Fruit fly (Drosophila melanogaster) whole organism, embryonic: ENCODE measurements around the gene CG15882.

Experiments used
- CG10321 ChIP-seq: fragments of 200-800 bp; sonication (Bioruptor generic); IDR thresholded peaks from 2 replicates; pipeline ENCODE4 v1.3.6; 2022; ENCODE audit warnings: missing biosample characterization, missing genetic modification characterization
- CG10366 ChIP-seq: fragments of 200-800 bp; sonication (Bioruptor generic); IDR thresholded peaks from 2 replicates; pipeline ENCODE4 v1.3.6; 2022; ENCODE audit warnings: missing biosample characterization, missing genetic modification characterization
- CG11456 ChIP-seq: fragments of 200-800 bp; sonication (Bioruptor generic); IDR thresholded peaks from 3 replicates; pipeline ENCODE4 v1.3.6; 2022; ENCODE audit warnings: missing biosample characterization, missing genetic modification characterization
- CG13775 ChIP-seq: fragments of 200-800 bp; sonication (Bioruptor generic); optimal IDR thresholded peaks from 3 replicates; lab custom pipeline; 2017; ENCODE audit warnings: missing biosample characterization, mild to moderate bottlenecking, missing genetic modification characterization
- CG13894 ChIP-seq: fragments of 200-800 bp; sonication (Bioruptor generic); optimal IDR thresholded peaks from 3 replicates; lab custom pipeline; 2018; ENCODE audit warnings: missing biosample characterization, mild to moderate bottlenecking, missing genetic modification characterization, moderate library complexity
- CG14710 ChIP-seq: fragments of 200-800 bp; sonication (Bioruptor generic); optimal IDR thresholded peaks from 3 replicates; lab custom pipeline; 2019; ENCODE audit warnings: missing biosample characterization, mild to moderate bottlenecking, missing genetic modification characterization, moderate library complexity
- CG1647 ChIP-seq: fragments of 200-800 bp; sonication (Bioruptor generic); optimal IDR thresholded peaks from 3 replicates; lab custom pipeline; 2016; ENCODE audit warnings: missing biosample characterization, missing genetic modification characterization
- CG16813 ChIP-seq: fragments of 200-800 bp; sonication (Bioruptor generic); IDR thresholded peaks from 3 replicates; pipeline ENCODE4 v1.3.6; 2022; ENCODE audit warnings: missing biosample characterization, missing genetic modification characterization; ENCODE audit not compliant: partially characterized antibody
- CG16863 ChIP-seq: fragments of 200-800 bp; sonication (Bioruptor generic); optimal IDR thresholded peaks from 3 replicates; lab custom pipeline; 2016; ENCODE audit warnings: missing biosample characterization, missing genetic modification characterization
- CG18262 ChIP-seq: fragments of 200-800 bp; optimal IDR thresholded peaks from 3 replicates; lab custom pipeline; 2019; ENCODE audit warnings: missing biosample characterization, mild to moderate bottlenecking, missing genetic modification characterization, moderate library complexity
- CG1832 ChIP-seq: fragments of 200-800 bp; sonication (Bioruptor generic); optimal IDR thresholded peaks from 2 replicates; lab custom pipeline; 2017; ENCODE audit warnings: missing biosample characterization, mild to moderate bottlenecking, missing genetic modification characterization, inconsistent platforms
- CG18619 ChIP-seq: fragments of 200-800 bp; sonication (Bioruptor generic); optimal IDR thresholded peaks from 3 replicates; lab custom pipeline; 2017; ENCODE audit warnings: missing biosample characterization, mild to moderate bottlenecking, missing genetic modification characterization
- CG2712 ChIP-seq: fragments of 200-800 bp; optimal IDR thresholded peaks from 3 replicates; lab custom pipeline; 2019; ENCODE audit warnings: missing biosample characterization, mild to moderate bottlenecking, missing genetic modification characterization, moderate library complexity
- CG31441 ChIP-seq: fragments of 200-800 bp; sonication (Bioruptor generic); IDR thresholded peaks from 2 replicates; pipeline ENCODE4 v1.3.6; 2022; ENCODE audit warnings: missing biosample characterization, missing genetic modification characterization
- CG33557 ChIP-seq: fragments of 200-800 bp; sonication (Bioruptor generic); optimal IDR thresholded peaks from 2 replicates; lab custom pipeline; 2019; ENCODE audit warnings: missing biosample characterization, mild to moderate bottlenecking, missing genetic modification characterization, moderate library complexity
- CG5953 ChIP-seq: fragments of 200-800 bp; sonication (Bioruptor generic); IDR thresholded peaks from 2 replicates; pipeline ENCODE4 v1.3.6; 2022; ENCODE audit warnings: missing biosample characterization, missing genetic modification characterization
- CG7556 ChIP-seq: fragments of 200-800 bp; sonication (Bioruptor generic); optimal IDR thresholded peaks from 2 replicates; lab custom pipeline; 2017; ENCODE audit warnings: missing biosample characterization, mild to moderate bottlenecking, missing genetic modification characterization
- CG7745 ChIP-seq: fragments of 200-800 bp; sonication (Bioruptor generic); optimal IDR thresholded peaks from 2 replicates; lab custom pipeline; 2018; ENCODE audit warnings: missing biosample characterization, mild to moderate bottlenecking, missing genetic modification characterization, moderate library complexity
- CG7963 ChIP-seq: fragments of 200-800 bp; sonication (Bioruptor generic); IDR thresholded peaks from 3 replicates; pipeline ENCODE4 v1.3.6; 2022; ENCODE audit warnings: missing biosample characterization, missing genetic modification characterization; ENCODE audit not compliant: partially characterized antibody
- CG7987 ChIP-seq: fragments of 200-800 bp; sonication (Bioruptor generic); optimal IDR thresholded peaks from 2 replicates; lab custom pipeline; 2018; ENCODE audit warnings: missing biosample characterization, mild to moderate bottlenecking, missing genetic modification characterization, moderate library complexity
- CG8924 ChIP-seq: fragments of 200-800 bp; optimal IDR thresholded peaks from 3 replicates; lab custom pipeline; 2019; ENCODE audit warnings: missing biosample characterization, mild to moderate bottlenecking, missing genetic modification characterization, moderate library complexity
- CG9797 ChIP-seq: fragments of 200-800 bp; sonication (Bioruptor generic); optimal IDR thresholded peaks from 3 replicates; lab custom pipeline; 2018; ENCODE audit warnings: missing biosample characterization, mild to moderate bottlenecking, missing genetic modification characterization
- CG9817 ChIP-seq: fragments of 200-800 bp; sonication (Bioruptor generic); optimal IDR thresholded peaks from 2 replicates; lab custom pipeline; 2018; ENCODE audit warnings: missing biosample characterization, mild to moderate bottlenecking, missing genetic modification characterization, moderate library complexity
- Chrac-16 ChIP-seq: fragments of 200-800 bp; sonication (Bioruptor generic); optimal IDR thresholded peaks from 3 replicates; lab custom pipeline; 2016; ENCODE audit warnings: missing biosample characterization, missing genetic modification characterization
- D19B ChIP-seq: fragments of 200-800 bp; sonication (Bioruptor generic); optimal IDR thresholded peaks from 2 replicates; lab custom pipeline; 2017; ENCODE audit warnings: missing biosample characterization, mild to moderate bottlenecking, missing genetic modification characterization
- Deaf1 ChIP-seq: fragments of 200-800 bp; optimal IDR thresholded peaks from 3 replicates; lab custom pipeline; 2019; ENCODE audit warnings: missing biosample characterization, mild to moderate bottlenecking, missing genetic modification characterization, moderate library complexity
- Doc3 ChIP-seq: fragments of 200-800 bp; sonication (Bioruptor generic); IDR thresholded peaks from 3 replicates; pipeline ENCODE4 v1.3.6; 2022; ENCODE audit warnings: missing biosample characterization, missing genetic modification characterization; ENCODE audit not compliant: partially characterized antibody
- Fer2 ChIP-seq: fragments of 200-800 bp; sonication (Bioruptor generic); optimal IDR thresholded peaks from 2 replicates; lab custom pipeline; 2018; ENCODE audit warnings: missing biosample characterization, mild to moderate bottlenecking, missing genetic modification characterization, moderate library complexity
- HHEX ChIP-seq: fragments of 200-800 bp; sonication (Bioruptor generic); optimal IDR thresholded peaks from 3 replicates; lab custom pipeline; 2017; ENCODE audit warnings: missing biosample characterization, mild to moderate bottlenecking, missing genetic modification characterization, missing genetic modification reagents
- Lhr ChIP-seq: fragments of 200-800 bp; sonication (Bioruptor generic); optimal IDR thresholded peaks from 3 replicates; lab custom pipeline; 2017; ENCODE audit warnings: mild to moderate bottlenecking, missing biosample characterization, missing genetic modification reagents, missing genetic modification characterization
- Oaz ChIP-seq: fragments of 200-800 bp; sonication (Bioruptor generic); IDR thresholded peaks from 2 replicates; pipeline ENCODE4 v1.3.6; 2022; ENCODE audit warnings: missing biosample characterization, missing genetic modification characterization
- Poxn ChIP-seq: fragments of 200-800 bp; sonication (Bioruptor generic); IDR thresholded peaks from 2 replicates; pipeline ENCODE4 v1.3.6; 2022; ENCODE audit warnings: missing biosample characterization, missing genetic modification characterization
- Six4 ChIP-seq: fragments of 200-800 bp; sonication (Bioruptor generic); optimal IDR thresholded peaks from 2 replicates; lab custom pipeline; 2016; ENCODE audit warnings: missing biosample characterization, missing genetic modification characterization
- Sry-β ChIP-seq: fragments of 200-800 bp; sonication (Bioruptor generic); optimal IDR thresholded peaks from 2 replicates; lab custom pipeline; 2018; ENCODE audit warnings: missing biosample characterization, mild to moderate bottlenecking, missing genetic modification characterization, moderate library complexity
- Xrp1 ChIP-seq: fragments of 200-800 bp; sonication (Bioruptor generic); IDR thresholded peaks from 2 replicates; pipeline ENCODE4 v1.3.6; 2022; ENCODE audit warnings: missing biosample characterization, missing genetic modification characterization
- abd-A ChIP-seq: fragments of 200-800 bp; sonication (Bioruptor generic); optimal IDR thresholded peaks from 3 replicates; lab custom pipeline; 2019; ENCODE audit warnings: missing biosample characterization, mild to moderate bottlenecking, missing genetic modification characterization, moderate library complexity
- bowl ChIP-seq: fragments of 200-800 bp; sonication (Bioruptor generic); IDR thresholded peaks from 2 replicates; pipeline ENCODE4 v1.3.6; 2022; ENCODE audit warnings: missing biosample characterization, missing genetic modification characterization
- chif ChIP-seq, 2 experiments: fragments of 200-800 bp; sonication (Bioruptor generic); optimal IDR thresholded peaks; 3 replicates each; lab custom pipeline; 2016; ENCODE audit warnings: missing biosample characterization in 2 of 2, missing genetic modification characterization in 2 of 2
- dimm ChIP-seq: fragments of 200-800 bp; sonication (Bioruptor generic); IDR thresholded peaks from 2 replicates; pipeline ENCODE4 v1.3.6; 2022; ENCODE audit warnings: missing biosample characterization, missing genetic modification characterization
- dm ChIP-seq: fragments of 200-800 bp; sonication (Bioruptor generic); optimal IDR thresholded peaks from 3 replicates; lab custom pipeline; 2016; ENCODE audit warnings: missing biosample characterization, missing genetic modification characterization
- her ChIP-seq: fragments of 200-800 bp; sonication (Bioruptor generic); optimal IDR thresholded peaks from 2 replicates; lab custom pipeline; 2016; ENCODE audit warnings: missing biosample characterization, missing genetic modification characterization
- jigr1 ChIP-seq: fragments of 200-800 bp; sonication (Bioruptor generic); IDR thresholded peaks from 3 replicates; pipeline ENCODE4 v1.3.6; 2022; ENCODE audit warnings: missing biosample characterization, missing genetic modification characterization
- klu ChIP-seq: fragments of 200-800 bp; sonication (Bioruptor generic); IDR thresholded peaks from 2 replicates; pipeline ENCODE4 v1.3.6; 2022; ENCODE audit warnings: missing biosample characterization, missing genetic modification characterization
- mirr ChIP-seq: fragments of 200-800 bp; sonication (Bioruptor generic); optimal IDR thresholded peaks from 3 replicates; lab custom pipeline; 2018; ENCODE audit warnings: missing biosample characterization, mild to moderate bottlenecking, missing genetic modification characterization
- nom ChIP-seq: fragments of 200-800 bp; sonication (Bioruptor generic); optimal IDR thresholded peaks from 2 replicates; lab custom pipeline; 2017; ENCODE audit warnings: missing biosample characterization, missing genetic modification characterization, mild to moderate bottlenecking, moderate library complexity, missing genetic modification reagents
- org-1 ChIP-seq: fragments of 200-800 bp; sonication (Bioruptor generic); optimal IDR thresholded peaks from 2 replicates; lab custom pipeline; 2017; ENCODE audit warnings: missing biosample characterization, missing genetic modification characterization
- phol ChIP-seq: fragments of 200-800 bp; sonication (Bioruptor generic); optimal IDR thresholded peaks from 3 replicates; lab custom pipeline; 2018; ENCODE audit warnings: missing biosample characterization, mild to moderate bottlenecking, missing genetic modification characterization, moderate library complexity
- pros ChIP-seq: fragments of 200-800 bp; sonication (Bioruptor generic); optimal IDR thresholded peaks from 3 replicates; lab custom pipeline; 2019; ENCODE audit warnings: missing biosample characterization, mild to moderate bottlenecking, missing genetic modification characterization, moderate library complexity
- sc ChIP-seq, 3 experiments: fragments of >200 bp in 2 of 3; fragments of 200-800 bp in 1 of 3; sonication (Bioruptor generic) in 1 of 3; optimal IDR thresholded peaks; 2 replicates in 2 of 3; 3 replicates in 1 of 3; lab custom pipeline; 2017; ENCODE audit warnings: mild to moderate bottlenecking in 1 of 3, missing biosample characterization in 1 of 3, missing genetic modification characterization in 1 of 3, missing genetic modification reagents in 1 of 3
- sima ChIP-seq: fragments of 200-800 bp; sonication (Bioruptor generic); optimal IDR thresholded peaks from 2 replicates; lab custom pipeline; 2016; ENCODE audit warnings: missing biosample characterization, missing genetic modification characterization
- trem ChIP-seq: fragments of 200-800 bp; optimal IDR thresholded peaks from 3 replicates; lab custom pipeline; 2019; ENCODE audit warnings: missing biosample characterization, mild to moderate bottlenecking, missing genetic modification characterization, moderate library complexity

The CG15882 gene

dm6 chrX:19159942-19160341 lies 35.8 kb upstream of the CG15882 start (continued):
- 0 out of 2 replicates have a peak, but pooled peaks have one; percentile 12 for TF ChIP-seq CG31441 (GFP tag; lab: Robert Waterston, UW)
- no peak for TF ChIP-seq Oaz
- TF ChIP-seq her (GFP tag; lab: Kevin White, UChicago): no peak
- TF ChIP-seq sc (optimal IDR thresholded peaks at IDR 0.05; lab: Kevin White, UChicago): no peak
- no peak for TF ChIP-seq sc (GFP tag; optimal IDR thresholded peaks at IDR 0.05; lab: Kevin White, UChicago)
- no peak for TF ChIP-seq pros (GFP tag; lab: Kevin White, UChicago)
- no peak for TF ChIP-seq Sry-β (GFP tag; lab: Kevin White, UChicago)
- TF ChIP-seq org-1 (GFP tag; lab: Kevin White, UChicago): no peak
- TF ChIP-seq CG11456 (GFP tag; lab: Robert Waterston, UW): no peak
- no peak for TF ChIP-seq CG7556
- TF ChIP-seq sima (GFP tag; lab: Kevin White, UChicago): no peak
- TF ChIP-seq nom (GFP tag; lab: Kevin White, UChicago): no peak
- TF ChIP-seq CG7987 (GFP tag; lab: Kevin White, UChicago): no peak
- TF ChIP-seq abd-A (tag; lab: Kevin White, UChicago): no peak
- no peak for TF ChIP-seq Deaf1
- no peak for TF ChIP-seq HHEX (GFP tag; lab: Kevin White, UChicago)
- TF ChIP-seq CG5953 (GFP tag; lab: Robert Waterston, UW): no peak
- no peak for TF ChIP-seq Fer2 (tag; lab: Kevin White, UChicago)
- TF ChIP-seq D19B (GFP tag; lab: Kevin White, UChicago): no peak
- no peak for TF ChIP-seq CG1647 (GFP tag; lab: Kevin White, UChicago)
- TF ChIP-seq CG7745 (tag; lab: Kevin White, UChicago): no peak
- no peak for TF ChIP-seq chif (GFP tag; optimal IDR thresholded peaks at IDR 0.05; lab: Kevin White, UChicago)
- no peak for TF ChIP-seq trem (tag; lab: Kevin White, UChicago)
- TF ChIP-seq Lhr (GFP tag; lab: Kevin White, UChicago): peak; percentile 14
- no peak for TF ChIP-seq CG7963
- TF ChIP-seq Chrac-16: no peak
- no peak for TF ChIP-seq CG1832 (GFP tag; lab: Kevin White, UChicago)
- TF ChIP-seq Poxn (GFP tag; lab: Robert Waterston, UW): no peak
- TF ChIP-seq bowl (GFP tag; lab: Robert Waterston, UW): no peak
- peak; percentile 51 for TF ChIP-seq CG18262 (tag; lab: Kevin White, UChicago)
- TF ChIP-seq phol (tag; lab: Kevin White, UChicago): peak; percentile 43
- TF ChIP-seq mirr: no peak
- no peak for TF ChIP-seq CG13775 (GFP tag; lab: Kevin White, UChicago)
- TF ChIP-seq Xrp1 (GFP tag; lab: Robert Waterston, UW): peak; percentile 50; the same call in 1 of the 2 replicates
- TF ChIP-seq CG10321: no peak
- TF ChIP-seq CG18619 (GFP tag; lab: Kevin White, UChicago): no peak
- TF ChIP-seq klu (GFP tag; lab: Robert Waterston, UW): no peak
- no peak for TF ChIP-seq CG9817
- TF ChIP-seq CG8924 (tag; lab: Kevin White, UChicago): peak; percentile 32
- no peak for TF ChIP-seq CG10366
- TF ChIP-seq jigr1 (GFP tag; lab: Robert Waterston, UW): no peak
- TF ChIP-seq CG2712: peak; percentile 41
- no peak for TF ChIP-seq CG9797 (GFP tag; lab: Kevin White, UChicago)
- TF ChIP-seq Doc3 (GFP tag; lab: Robert Waterston, UW): no peak
- TF ChIP-seq Six4 (GFP tag; lab: Kevin White, UChicago): no peak
- TF ChIP-seq CG13894 (tag; lab: Kevin White, UChicago): no peak
- TF ChIP-seq CG16813 (GFP tag; lab: Robert Waterston, UW): no peak
- TF ChIP-seq CG14710: peak; percentile 22
- TF ChIP-seq dimm: no peak
- TF ChIP-seq CG33557 (GFP tag; lab: Kevin White, UChicago): no peak
- no peak for TF ChIP-seq dm (GFP tag; lab: Kevin White, UChicago)
- no peak for TF ChIP-seq CG16863 (GFP tag; lab: Kevin White, UChicago)
